Fruit fly (Drosophila melanogaster): ENCODE data around the gene CG17440.

CG17440 gene

dm6 chrX:9295518-9295917, 25.8 kb upstream of the CG17440 start (continued):
- TF ChIP-seq CG17612 (GFP tag; IDR thresholded peaks at IDR 0.05), result no peak
- peak; percentile 61 for TF ChIP-seq CG10979 (tag; optimal IDR thresholded peaks at IDR 0.05)
- no peak for TF ChIP-seq Vsx1 (GFP tag; optimal IDR thresholded peaks at IDR 0.05)
- TF ChIP-seq CG18599 (GFP tag; optimal IDR thresholded peaks at IDR 0.05), result no peak
- TF ChIP-seq CG30020 (tag; optimal IDR thresholded peaks at IDR 0.05), result no peak
- TF ChIP-seq abd-A (tag; optimal IDR thresholded peaks at IDR 0.05), result no peak
- peak; percentile 14 for TF ChIP-seq CG1602 (GFP tag; optimal IDR thresholded peaks at IDR 0.05)
- TF ChIP-seq Ravus (GFP tag; IDR thresholded peaks at IDR 0.05), result no peak
- TF ChIP-seq CG4617 (GFP tag; optimal IDR thresholded peaks at IDR 0.05; ENCODE audit: borderline replicate concordance), result no peak
- no peak for TF ChIP-seq sima (GFP tag; optimal IDR thresholded peaks at IDR 0.05)
- no peak for TF ChIP-seq chn (GFP tag; optimal IDR thresholded peaks at IDR 0.05)
- no peak for TF ChIP-seq gce (GFP tag; IDR thresholded peaks at IDR 0.05)
- TF ChIP-seq Med (GFP tag), result peak; percentile 61
- TF ChIP-seq jigr1 (GFP tag; IDR thresholded peaks at IDR 0.05), result no peak
- TF ChIP-seq gem (tag; optimal IDR thresholded peaks at IDR 0.05), result no peak
- TF ChIP-seq B-H1 (GFP tag; IDR thresholded peaks at IDR 0.05), result no peak
- no peak for TF ChIP-seq Meics (GFP tag; optimal IDR thresholded peaks at IDR 0.05)
- no peak for TF ChIP-seq CG43689 (GFP tag; IDR thresholded peaks at IDR 0.05)
- TF ChIP-seq cg (GFP tag; optimal IDR thresholded peaks at IDR 0.05), result no peak
- no peak for TF ChIP-seq CG16779 (GFP tag; IDR thresholded peaks at IDR 0.05)
- no peak for TF ChIP-seq peb (GFP tag; IDR thresholded peaks at IDR 0.05)
- TF ChIP-seq Mrtf (GFP tag; IDR thresholded peaks at IDR 0.05), result no peak
- TF ChIP-seq Usf (GFP tag; optimal IDR thresholded peaks at IDR 0.05), result no peak
- TF ChIP-seq CG6654 (GFP tag; optimal IDR thresholded peaks at IDR 0.05), result no peak
- TF ChIP-seq CTCF (GFP tag; optimal IDR thresholded peaks at IDR 0.05), result no peak
- no peak for TF ChIP-seq CG2889 (GFP tag; IDR thresholded peaks at IDR 0.05)
- peak; percentile 44; the same call in 1 of the 2 replicates for TF ChIP-seq CG6689 (GFP tag; IDR thresholded peaks at IDR 0.05)
- no peak for TF ChIP-seq MBD-R2 (GFP tag; IDR thresholded peaks at IDR 0.05)
- TF ChIP-seq GATAe (GFP tag; conservative IDR thresholded peaks at IDR 0.05), result no peak
- TF ChIP-seq gsb (GFP tag; IDR thresholded peaks at IDR 0.05), result no peak
- TF ChIP-seq CG18262 (tag; optimal IDR thresholded peaks at IDR 0.05), result peak; percentile 46
- TF ChIP-seq CG17912 (GFP tag; optimal IDR thresholded peaks at IDR 0.05), result no peak
- TF ChIP-seq Hr39 (optimal IDR thresholded peaks at IDR 0.05), result no peak
- no peak for TF ChIP-seq HLHmδ (GFP tag; optimal IDR thresholded peaks at IDR 0.05)
- no peak for TF ChIP-seq CG17359 (tag; optimal IDR thresholded peaks at IDR 0.05)
- no peak for TF ChIP-seq jing (GFP tag; optimal IDR thresholded peaks at IDR 0.05)
- TF ChIP-seq btn (GFP tag; optimal IDR thresholded peaks at IDR 0.05), result no peak
- TF ChIP-seq hkb (optimal IDR thresholded peaks at IDR 0.05), result no peak
- TF ChIP-seq hkb (GFP tag; IDR thresholded peaks at IDR 0.05), result peak; percentile 32; the same call in 1 of the 2 replicates
- TF ChIP-seq CG13424 (tag; optimal IDR thresholded peaks at IDR 0.05), result no peak
- no peak for TF ChIP-seq CG18619 (GFP tag; optimal IDR thresholded peaks at IDR 0.05)
- TF ChIP-seq CkIIα-i1 (GFP tag; IDR thresholded peaks at IDR 0.05), result no peak
- TF ChIP-seq ssp (GFP tag; IDR thresholded peaks at IDR 0.05), result 0 out of 2 replicates have a peak, but pooled peaks have one; percentile 23
- TF ChIP-seq CG5245 (GFP tag; optimal IDR thresholded peaks at IDR 0.05), result no peak
- no peak for TF ChIP-seq CG6854 (GFP tag; optimal IDR thresholded peaks at IDR 0.05)
- TF ChIP-seq CG17568 (GFP tag; optimal IDR thresholded peaks at IDR 0.05), result no peak
- no peak for TF ChIP-seq zen2 (GFP tag; IDR thresholded peaks at IDR 0.05; ENCODE audit: partially characterized antibody)
- no peak for TF ChIP-seq ranshi (GFP tag; IDR thresholded peaks at IDR 0.05)
- peak; percentile 29; the same call in 1 of the 2 replicates for TF ChIP-seq E2f1 (GFP tag; IDR thresholded peaks at IDR 0.05)
- no peak for TF ChIP-seq MTF-1 (GFP tag; optimal IDR thresholded peaks at IDR 0.05; ENCODE audit: borderline replicate concordance)
- no peak for TF ChIP-seq CG9932 (GFP tag; IDR thresholded peaks at IDR 0.05)
- no peak for TF ChIP-seq z (GFP tag; IDR thresholded peaks at IDR 0.05)
- TF ChIP-seq CG15073 (GFP tag; optimal IDR thresholded peaks at IDR 0.05), result no peak
- TF ChIP-seq CG8388 (GFP tag; optimal IDR thresholded peaks at IDR 0.05), result peak; percentile 34
